Worm (Caenorhabditis elegans): ENCODE measurements around the gene Y26G10.6.

ce11 chrV:17718647-17719046 is 18.9 kb downstream of the Y26G10.6 start, which contains the start of gene str-77:
- TF ChIP-seq dpl-1 (GFP tag; optimal IDR thresholded peaks at IDR 0.05) (no peak), madf-10 (tag; optimal IDR thresholded peaks at IDR 0.05) (no peak)
